Worm (Caenorhabditis elegans): ENCODE data around the gene F36F12.1.

DNA sequence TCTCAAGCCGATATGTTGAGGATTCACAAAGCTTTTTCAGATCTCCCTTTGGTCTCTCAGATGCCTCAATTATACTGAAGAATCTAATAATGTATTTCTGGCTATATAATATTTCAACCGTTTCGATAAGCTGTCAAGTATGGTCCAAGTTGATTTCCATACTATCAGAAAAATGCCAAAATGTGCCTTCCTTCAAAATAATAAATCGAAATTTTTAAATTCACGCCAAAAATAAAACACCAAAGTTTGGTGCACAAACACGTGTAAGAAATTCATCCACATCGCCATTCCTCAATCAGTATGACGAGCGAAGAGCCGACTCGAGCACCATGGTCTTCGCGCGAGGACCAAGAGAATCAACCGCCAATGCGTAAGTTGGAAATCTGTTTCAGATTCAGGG lies 16.5 kb upstream of the F36F12.1 start, which contains the start of gene F22F7.11:
- TF ChIP-seq F55B11.4 (tag; optimal IDR thresholded peaks at IDR 0.05; ENCODE audit: borderline replicate concordance, insufficient read depth) (no peak), nfya-2 (GFP tag; IDR thresholded peaks at IDR 0.05) (no peak), bed-1 (GFP tag; IDR thresholded peaks at IDR 0.05) (no peak), sea-2 (GFP tag; IDR thresholded peaks at IDR 0.05) (no peak), pha-4 (tag; optimal IDR thresholded peaks at IDR 0.05) (no peak), unc-62 (GFP tag; optimal IDR thresholded peaks at IDR 0.05) (no peak), ama-1 (optimal IDR thresholded peaks at IDR 0.05) (no peak), ama-1 (GFP tag; optimal IDR thresholded peaks at IDR 0.05) (no peak), madf-3 (GFP tag; IDR thresholded peaks at IDR 0.05) (no peak), madf-8 (GFP tag; conservative IDR thresholded peaks at IDR 0.05) (no peak), Y79H2A.3 (GFP tag; conservative IDR thresholded peaks at IDR 0.05) (no peak), T26A5.8 (tag; optimal IDR thresholded peaks at IDR 0.05) (no peak), nfya-1 (tag; optimal IDR thresholded peaks at IDR 0.05; ENCODE audit: borderline replicate concordance, insufficient read depth) (no peak), hrde-1 (tag; optimal IDR thresholded peaks at IDR 0.05; ENCODE audit: borderline replicate concordance) (no peak), rcor-1 (GFP tag; IDR thresholded peaks at IDR 0.05) (no peak)
